Fruit fly (Drosophila melanogaster): ENCODE data around the gene CG17568.

Gene CG17568

DNA sequence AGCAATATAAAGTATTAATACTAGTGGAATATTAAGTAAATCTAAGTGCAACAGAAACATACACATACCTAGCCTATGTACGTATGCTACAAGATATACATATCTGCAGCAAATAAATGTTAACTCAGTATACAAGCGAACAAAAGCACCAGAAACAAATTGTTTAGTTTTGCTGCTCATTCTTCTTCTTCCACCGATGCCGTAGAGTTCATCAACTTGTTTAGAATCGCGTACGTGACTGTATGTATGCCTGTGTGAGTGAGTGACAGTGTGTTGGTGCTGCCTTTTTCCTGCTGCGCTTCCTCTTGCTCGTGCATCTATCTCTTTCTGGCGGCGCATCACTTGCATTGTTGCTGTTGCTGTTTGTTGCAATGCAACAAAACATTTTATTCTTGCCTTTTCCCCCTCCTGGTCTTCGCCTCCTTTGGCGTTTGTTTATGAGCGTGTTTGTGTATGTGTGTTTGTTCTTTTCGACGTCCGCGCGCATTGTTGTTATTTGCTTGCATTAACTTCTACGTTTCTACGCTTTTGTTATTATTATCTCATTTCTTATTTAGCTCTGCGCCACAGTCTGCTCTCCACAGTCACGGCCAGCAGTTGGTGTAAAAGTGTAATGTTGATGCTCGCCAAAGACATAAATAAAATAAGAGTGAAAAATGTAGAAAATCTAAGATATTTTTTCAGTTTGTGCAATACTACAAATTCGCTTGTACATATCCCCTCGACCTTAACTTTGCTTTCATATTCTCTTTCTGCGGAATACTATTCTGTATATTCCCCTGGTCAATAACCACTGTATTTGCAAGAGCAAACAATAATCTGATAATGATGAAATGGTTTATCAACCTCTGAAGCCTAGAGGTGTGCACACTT lies 22.6 kb downstream of the CG17568 start (continued):
- TF ChIP-seq CG12299 (tag; optimal IDR thresholded peaks at IDR 0.05): peak; percentile 7
- TF ChIP-seq MTF-1 (GFP tag; optimal IDR thresholded peaks at IDR 0.05; ENCODE audit: borderline replicate concordance): no peak
- TF ChIP-seq Mad (GFP tag; optimal IDR thresholded peaks at IDR 0.05): no peak
- TF ChIP-seq pum (GFP tag; optimal IDR thresholded peaks at IDR 0.05): peak; percentile 39
- peak; percentile 22 for TF ChIP-seq Ssrp (tag; optimal IDR thresholded peaks at IDR 0.05)
- TF ChIP-seq CG13424 (tag; optimal IDR thresholded peaks at IDR 0.05): no peak
- TF ChIP-seq CG7928 (GFP tag; optimal IDR thresholded peaks at IDR 0.05): no peak
- no peak for TF ChIP-seq CG4730 (GFP tag; IDR thresholded peaks at IDR 0.05)
- peak; percentile 48 for TF ChIP-seq CG2678 (tag; optimal IDR thresholded peaks at IDR 0.05)
- TF ChIP-seq cg (GFP tag; optimal IDR thresholded peaks at IDR 0.05): peak; percentile 84
- peak; percentile 16 for TF ChIP-seq CG12942 (GFP tag; optimal IDR thresholded peaks at IDR 0.05)
- TF ChIP-seq CG3726 (GFP tag; IDR thresholded peaks at IDR 0.05): no peak
- TF ChIP-seq CG3281 (GFP tag; optimal IDR thresholded peaks at IDR 0.05): peak; percentile 19
- no peak for TF ChIP-seq zfh2 (GFP tag; optimal IDR thresholded peaks at IDR 0.05)
- 0 out of 2 replicates have a peak, but pooled peaks have one; percentile 19 for TF ChIP-seq aop (GFP tag; IDR thresholded peaks at IDR 0.05)
- TF ChIP-seq tin (GFP tag; optimal IDR thresholded peaks at IDR 0.05): peak; percentile 28
- no peak for TF ChIP-seq Chrac-16 (GFP tag; optimal IDR thresholded peaks at IDR 0.05)
- TF ChIP-seq Nf-YA (GFP tag; IDR thresholded peaks at IDR 0.05): no peak
- peak; percentile 61 for TF ChIP-seq CG2120 (GFP tag; optimal IDR thresholded peaks at IDR 0.05)
- TF ChIP-seq stc (GFP tag; IDR thresholded peaks at IDR 0.05): peak; percentile 46; the same call in 1 of the 2 replicates
- no peak for TF ChIP-seq Dp (GFP tag; optimal IDR thresholded peaks at IDR 0.05)
- TF ChIP-seq NfI (GFP tag; optimal IDR thresholded peaks at IDR 0.05): peak; percentile 39
- TF ChIP-seq CG3838 (GFP tag; optimal IDR thresholded peaks at IDR 0.05): peak; percentile 55
- TF ChIP-seq bigmax (GFP tag; optimal IDR thresholded peaks at IDR 0.05): no peak
- no peak for TF ChIP-seq sd (tag; optimal IDR thresholded peaks at IDR 0.05)
- no peak for TF ChIP-seq Dek (tag; optimal IDR thresholded peaks at IDR 0.05)
- no peak for TF ChIP-seq fd102C (GFP tag; optimal IDR thresholded peaks at IDR 0.05)
- no peak for TF ChIP-seq CG5245 (GFP tag; optimal IDR thresholded peaks at IDR 0.05)
- no peak for TF ChIP-seq Hey (tag; optimal IDR thresholded peaks at IDR 0.05)
- TF ChIP-seq CG10267 (tag; optimal IDR thresholded peaks at IDR 0.05): peak; percentile 11
- no peak for TF ChIP-seq CG13894 (tag; optimal IDR thresholded peaks at IDR 0.05)
- TF ChIP-seq CG12071 (GFP tag; optimal IDR thresholded peaks at IDR 0.05): no peak
- TF ChIP-seq Eip74EF (GFP tag; optimal IDR thresholded peaks at IDR 0.05): no peak
- TF ChIP-seq tna (GFP tag; IDR thresholded peaks at IDR 0.05; ENCODE audit: partially characterized antibody): no peak
- no peak for TF ChIP-seq Nf-YC (tag; optimal IDR thresholded peaks at IDR 0.05)
- TF ChIP-seq CG8478 (optimal IDR thresholded peaks at IDR 0.05): no peak
- TF ChIP-seq Tbp (GFP tag; optimal IDR thresholded peaks at IDR 0.05): no peak
- no peak for TF ChIP-seq ken (GFP tag; IDR thresholded peaks at IDR 0.05)
- TF ChIP-seq CG17328 (GFP tag; IDR thresholded peaks at IDR 0.05): 0 out of 2 replicates have a peak, but pooled peaks have one; percentile 12
- peak; percentile 36 for TF ChIP-seq HLH54F (GFP tag; optimal IDR thresholded peaks at IDR 0.05)
- TF ChIP-seq bcd (GFP tag; optimal IDR thresholded peaks at IDR 0.05): peak; percentile 24
- no peak for TF ChIP-seq tgo (GFP tag; IDR thresholded peaks at IDR 0.05)
- peak; percentile 34 for TF ChIP-seq CG10654 (GFP tag; optimal IDR thresholded peaks at IDR 0.05)
- TF ChIP-seq Hmr (GFP tag; optimal IDR thresholded peaks at IDR 0.05): no peak
- TF ChIP-seq usp (GFP tag; optimal IDR thresholded peaks at IDR 0.05): no peak
- peak; percentile 48 for TF ChIP-seq mam (GFP tag; optimal IDR thresholded peaks at IDR 0.05)
- TF ChIP-seq sob (GFP tag; IDR thresholded peaks at IDR 0.05): peak; percentile 57
- peak; percentile 47; the same call in 2 of the 3 replicates for TF ChIP-seq row (GFP tag; IDR thresholded peaks at IDR 0.05)
- no peak for TF ChIP-seq CG6765 (GFP tag; optimal IDR thresholded peaks at IDR 0.05)
